Worm (Caenorhabditis elegans) whole organism, early embryonic: Measurements from ENCODE around the gene ZK666.1.

Source experiments
- B0310.2 ChIP-seq: sonication (generic microtip); optimal IDR thresholded peaks from 2 replicates; lab custom pipeline; 2016; ENCODE audit warnings: mild to moderate bottlenecking, missing genetic modification characterization, missing compliant biosample characterization
- F13C5.2 ChIP-seq: sonication (generic microtip); optimal IDR thresholded peaks from 2 replicates; lab custom pipeline; 2017; ENCODE audit warnings: mild to moderate bottlenecking, missing genetic modification characterization, inconsistent platforms, missing compliant biosample characterization
- ama-1 ChIP-seq: fragments of 150-350 bp; optimal IDR thresholded peaks from 2 replicates; lab custom pipeline; 2014
- ceh-36 ChIP-seq: sonication (generic microtip); optimal IDR thresholded peaks from 2 replicates; lab custom pipeline; 2016; ENCODE audit warnings: missing genetic modification characterization, inconsistent platforms, missing compliant biosample characterization
- flt-1 ChIP-seq: fragments of 200-800 bp; sonication (Bioruptor generic); IDR thresholded peaks from 2 replicates; pipeline ENCODE4 v1.3.6; 2022; ENCODE audit warnings: missing genetic modification characterization, missing compliant biosample characterization
- hmbx-1 ChIP-seq: sonication (generic microtip); optimal IDR thresholded peaks from 2 replicates; lab custom pipeline; 2016; ENCODE audit warnings: mild to moderate bottlenecking, missing genetic modification characterization, missing compliant biosample characterization
- hmg-4 ChIP-seq: fragments of 200-800 bp; sonication (Bioruptor generic); optimal IDR thresholded peaks from 2 replicates; lab custom pipeline; 2018; ENCODE audit warnings: mild to moderate bottlenecking, missing genetic modification characterization, missing compliant biosample characterization
- hnd-1 ChIP-seq: sonication (generic microtip); optimal IDR thresholded peaks from 2 replicates; lab custom pipeline; 2016; ENCODE audit warnings: missing genetic modification characterization, missing compliant biosample characterization
- pes-1 ChIP-seq: fragments of 200-800 bp; sonication (Bioruptor generic); IDR thresholded peaks from 2 replicates; pipeline ENCODE4 v1.3.6; 2022; ENCODE audit warnings: missing genetic modification reagents, missing genetic modification characterization, missing compliant biosample characterization
- tbx-11 ChIP-seq: fragments of 200-800 bp; sonication (Bioruptor generic); IDR thresholded peaks from 2 replicates; pipeline ENCODE4 v1.3.6; 2022; ENCODE audit warnings: missing genetic modification characterization, missing compliant biosample characterization
- tra-4 ChIP-seq: sonication (generic microtip); optimal IDR thresholded peaks from 2 replicates; lab custom pipeline; 2017; ENCODE audit warnings: missing genetic modification characterization, missing compliant biosample characterization

DNA sequence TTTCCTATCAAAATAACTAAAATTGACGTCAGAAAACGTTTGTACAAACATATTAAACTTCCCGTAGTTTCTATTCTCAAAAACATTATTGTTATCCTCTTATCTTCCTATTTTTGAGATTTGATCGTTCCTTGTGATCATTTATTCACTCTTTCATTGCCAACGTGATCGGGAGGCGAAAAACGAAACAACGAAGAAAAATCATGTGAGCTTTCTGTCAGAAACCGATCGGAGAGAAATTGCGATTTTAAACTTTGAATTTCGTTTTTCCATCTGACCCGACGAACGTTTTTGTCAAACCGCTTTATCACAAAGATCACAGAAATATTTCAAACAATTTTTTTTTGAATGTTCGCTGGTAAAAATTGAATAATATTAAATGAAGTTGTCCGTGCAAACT, 24.8 kb downstream of the ZK666.1 start:
- TF ChIP-seq ama-1 = no peak
- no peak for TF ChIP-seq F13C5.2 (tag; lab: Kevin White, UChicago)
- no peak for TF ChIP-seq tbx-11 (GFP tag; lab: Robert Waterston, UW)
- no peak for TF ChIP-seq tra-4 (tag; lab: Kevin White, UChicago)
- no peak for TF ChIP-seq hmbx-1 (tag; lab: Kevin White, UChicago)
- TF ChIP-seq pes-1 (GFP tag; lab: Robert Waterston, UW) = no peak
- no peak for TF ChIP-seq hmg-4 (GFP tag; lab: Kevin White, UChicago)
- no peak for TF ChIP-seq B0310.2 (tag; lab: Kevin White, UChicago)
- no peak for TF ChIP-seq hnd-1 (tag; lab: Kevin White, UChicago)
- TF ChIP-seq flt-1 = no peak
- TF ChIP-seq ceh-36 (tag; lab: Kevin White, UChicago) = no peak
